Worm (Caenorhabditis elegans): ENCODE measurements around the gene txt-13.

The txt-13 gene

ce11 chrII:10570302-10570701 lies at the start of gene txt-13:
Gene txt-13, plus strand, starts transcription at chrII:10570602.
- TF ChIP-seq lin-39 (tag; optimal IDR thresholded peaks at IDR 0.05) = no peak
- TF ChIP-seq nhr-77 (tag; optimal IDR thresholded peaks at IDR 0.05) = no peak
- no peak for TF ChIP-seq skn-1 (tag; optimal IDR thresholded peaks at IDR 0.05)
- TF ChIP-seq gmeb-1 (tag; optimal IDR thresholded peaks at IDR 0.05) = no peak
- TF ChIP-seq sma-3 (GFP tag; optimal IDR thresholded peaks at IDR 0.05) = no peak
- no peak for TF ChIP-seq blmp-1 (tag; optimal IDR thresholded peaks at IDR 0.05; ENCODE audit: insufficient read depth)
- no peak for TF ChIP-seq aly-2 (tag; optimal IDR thresholded peaks at IDR 0.05)
- TF ChIP-seq ztf-4 (tag; optimal IDR thresholded peaks at IDR 0.05) = no peak
- TF ChIP-seq F13H6.1 (tag; optimal IDR thresholded peaks at IDR 0.05) = no peak
- TF ChIP-seq mab-5 (tag; optimal IDR thresholded peaks at IDR 0.05) = no peak
- no peak for TF ChIP-seq nhr-11 (tag; optimal IDR thresholded peaks at IDR 0.05)
- TF ChIP-seq C34F6.9 (tag; optimal IDR thresholded peaks at IDR 0.05) = no peak
- no peak for TF ChIP-seq dmd-4 (tag; optimal IDR thresholded peaks at IDR 0.05)
- TF ChIP-seq unc-55 (GFP tag; optimal IDR thresholded peaks at IDR 0.05) = no peak
- TF ChIP-seq elt-1 (tag; optimal IDR thresholded peaks at IDR 0.05) = no peak
- no peak for TF ChIP-seq egl-27 (tag; optimal IDR thresholded peaks at IDR 0.05)
- no peak for TF ChIP-seq ama-1 (optimal IDR thresholded peaks at IDR 0.05)
- no peak for TF ChIP-seq zag-1 (tag; optimal IDR thresholded peaks at IDR 0.05)
- no peak for TF ChIP-seq nhr-12 (tag; optimal IDR thresholded peaks at IDR 0.05)

DNA sequence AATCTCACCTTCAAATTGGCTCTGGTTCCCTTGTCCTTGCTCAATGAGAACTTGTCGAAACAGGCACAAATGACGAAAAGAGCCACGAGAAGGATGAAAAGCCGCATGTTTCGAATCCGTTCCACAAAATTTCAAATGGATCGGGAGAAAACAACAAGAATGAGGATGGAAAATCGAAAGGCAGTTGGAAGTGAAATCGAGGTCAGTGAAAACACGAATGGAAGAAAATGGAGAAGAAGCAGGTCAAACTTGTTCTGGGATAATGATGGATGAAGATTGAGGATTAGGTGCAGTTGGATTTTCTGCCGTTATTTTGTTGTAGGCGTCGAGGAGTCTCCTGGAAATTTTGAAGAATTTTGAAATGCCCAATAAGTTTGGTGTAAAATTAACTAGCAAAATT lies 47.4 kb upstream of the txt-13 start:
- TF ChIP-seq blmp-1 (tag; optimal IDR thresholded peaks at IDR 0.05; ENCODE audit: insufficient read depth) = peak; percentile 57
- no peak for TF ChIP-seq nhr-23 (tag; optimal IDR thresholded peaks at IDR 0.05)

ce11 chrII:10523583-10523982 lies 46.8 kb upstream of the txt-13 start, which contains the start of gene F59B10.5:
Gene F59B10.5, minus strand, starts transcription at chrII:10523683.
- TF ChIP-seq alr-1 (tag; optimal IDR thresholded peaks at IDR 0.05) (no peak), snpc-4 (tag; optimal IDR thresholded peaks at IDR 0.05) (no peak), nhr-21 (tag; optimal IDR thresholded peaks at IDR 0.05) (no peak), mbf-1 (tag; optimal IDR thresholded peaks at IDR 0.05) (no peak), unc-55 (GFP tag; optimal IDR thresholded peaks at IDR 0.05) (no peak), nhr-77 (tag; optimal IDR thresholded peaks at IDR 0.05) (no peak), nhr-129 (tag; optimal IDR thresholded peaks at IDR 0.05) (no peak), nhr-6 (tag; optimal IDR thresholded peaks at IDR 0.05) (no peak), lin-39 (tag; optimal IDR thresholded peaks at IDR 0.05) (no peak)

DNA sequence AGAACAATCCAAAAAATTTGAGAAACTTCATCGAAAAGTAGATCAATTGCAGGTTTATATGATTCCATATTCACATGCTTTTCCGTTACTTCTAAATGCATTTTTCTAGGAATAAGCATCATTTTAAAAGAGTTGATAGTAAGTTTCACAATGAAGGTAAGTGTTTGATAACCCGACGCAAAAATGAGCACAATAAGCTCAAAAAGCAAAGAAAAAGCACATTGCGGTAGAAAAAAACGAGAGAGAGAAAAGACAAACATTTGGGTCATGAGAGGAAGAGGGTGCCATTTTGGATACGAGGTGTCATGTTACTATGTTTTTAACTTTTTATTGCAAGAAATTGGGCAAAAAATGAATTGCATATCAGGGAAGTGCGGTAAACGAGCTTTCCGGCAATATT lies 46.0 kb upstream of the txt-13 start, which contains the start of gene F59B10.6:
F59B10.6 (minus strand) TSS at position 101 of the 400 bp plus-strand sequence.
- TF ChIP-seq nhr-6 (tag; optimal IDR thresholded peaks at IDR 0.05) = no peak
- TF ChIP-seq ceh-82 (tag; optimal IDR thresholded peaks at IDR 0.05) = no peak
- no peak for TF ChIP-seq sma-9 (GFP tag; optimal IDR thresholded peaks at IDR 0.05)
- no peak for TF ChIP-seq sma-9 (tag; optimal IDR thresholded peaks at IDR 0.05)
- no peak for TF ChIP-seq skn-1 (tag; optimal IDR thresholded peaks at IDR 0.05)

ce11 chrII:10525134-10525533 lies 45.3 kb upstream of the txt-13 start:
- TF ChIP-seq nhr-129 (tag; optimal IDR thresholded peaks at IDR 0.05) = no peak
- no peak for TF ChIP-seq blmp-1 (tag; optimal IDR thresholded peaks at IDR 0.05; ENCODE audit: insufficient read depth)
- peak; percentile 23 for TF ChIP-seq nhr-25 (tag; optimal IDR thresholded peaks at IDR 0.05)
- peak; percentile 17 for TF ChIP-seq crh-2 (tag; optimal IDR thresholded peaks at IDR 0.05)
- TF ChIP-seq dmd-4 (tag; optimal IDR thresholded peaks at IDR 0.05) = no peak
- no peak for TF ChIP-seq nhr-10 (tag; optimal IDR thresholded peaks at IDR 0.05)
- TF ChIP-seq sma-3 (GFP tag; optimal IDR thresholded peaks at IDR 0.05) = no peak
- TF ChIP-seq snpc-4 (tag; optimal IDR thresholded peaks at IDR 0.05) = no peak

DNA sequence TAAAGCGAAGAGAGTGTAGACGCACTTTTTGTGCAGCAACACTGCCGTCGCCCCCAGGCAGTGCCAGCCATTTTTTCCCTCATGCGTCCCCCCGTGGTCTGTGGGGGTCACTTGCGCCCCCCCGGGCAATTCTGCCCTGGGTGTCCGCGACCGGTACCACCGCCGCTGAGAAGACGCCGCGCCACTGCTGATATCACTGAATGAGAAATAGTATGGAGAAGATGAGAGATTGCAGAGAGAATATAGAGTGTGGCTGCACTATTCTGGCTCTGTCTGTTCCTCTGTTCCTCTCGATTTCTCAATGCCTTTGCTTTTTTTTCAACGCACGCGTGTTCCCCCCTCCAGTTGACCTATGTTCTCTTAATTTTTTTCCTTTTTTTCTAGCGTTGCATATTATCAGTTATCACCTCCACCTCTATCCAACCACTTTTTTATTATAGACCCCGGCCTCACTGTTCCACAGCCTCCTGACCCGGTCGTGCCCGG lies 42.7 kb upstream of the txt-13 start, which contains the start of gene mab-10:
mab-10 (plus strand) TSS at position 436 of the 486 bp plus-strand sequence.
- TF ChIP-seq aly-2 (tag; optimal IDR thresholded peaks at IDR 0.05) (no peak), nhr-10 (tag; optimal IDR thresholded peaks at IDR 0.05) (no peak), zag-1 (tag; optimal IDR thresholded peaks at IDR 0.05) (peak; percentile 83), F13H6.1 (tag; optimal IDR thresholded peaks at IDR 0.05) (peak; percentile 72), unc-55 (GFP tag; optimal IDR thresholded peaks at IDR 0.05) (peak; percentile 27), nhr-11 (tag; optimal IDR thresholded peaks at IDR 0.05) (peak; percentile 60), fos-1 (tag; optimal IDR thresholded peaks at IDR 0.05) (peak; percentile 45), lsy-2 (tag; optimal IDR thresholded peaks at IDR 0.05) (peak in 1 of 2 experiments; percentile 34)

Measured in whole organism, L2 larva.